Worm (Caenorhabditis elegans) whole organism, L2 larva: Measurements from ENCODE around the gene rga-1.

ENCODE experiments used
- ama-1 ChIP-seq: fragments of 150-350 bp; optimal IDR thresholded peaks from 2 replicates; lab custom pipeline; 2018; ENCODE audit warnings: inconsistent platforms
- blmp-1 ChIP-seq: sonication (generic microtip); optimal IDR thresholded peaks from 2 replicates; lab custom pipeline; 2017; ENCODE audit warnings: missing genetic modification characterization, mild to moderate bottlenecking, missing compliant biosample characterization, antibody characterized with exemption, moderate library complexity; ENCODE audit not compliant: insufficient read depth
- egl-27 ChIP-seq: sonication (generic microtip); optimal IDR thresholded peaks from 3 replicates; lab custom pipeline; 2017; ENCODE audit warnings: missing biosample characterization, missing genetic modification reagents, missing genetic modification characterization
- zag-1 ChIP-seq: fragments of 150-350 bp; optimal IDR thresholded peaks from 2 replicates; lab custom pipeline; 2014; ENCODE audit warnings: missing biosample characterization, missing genetic modification characterization

DNA sequence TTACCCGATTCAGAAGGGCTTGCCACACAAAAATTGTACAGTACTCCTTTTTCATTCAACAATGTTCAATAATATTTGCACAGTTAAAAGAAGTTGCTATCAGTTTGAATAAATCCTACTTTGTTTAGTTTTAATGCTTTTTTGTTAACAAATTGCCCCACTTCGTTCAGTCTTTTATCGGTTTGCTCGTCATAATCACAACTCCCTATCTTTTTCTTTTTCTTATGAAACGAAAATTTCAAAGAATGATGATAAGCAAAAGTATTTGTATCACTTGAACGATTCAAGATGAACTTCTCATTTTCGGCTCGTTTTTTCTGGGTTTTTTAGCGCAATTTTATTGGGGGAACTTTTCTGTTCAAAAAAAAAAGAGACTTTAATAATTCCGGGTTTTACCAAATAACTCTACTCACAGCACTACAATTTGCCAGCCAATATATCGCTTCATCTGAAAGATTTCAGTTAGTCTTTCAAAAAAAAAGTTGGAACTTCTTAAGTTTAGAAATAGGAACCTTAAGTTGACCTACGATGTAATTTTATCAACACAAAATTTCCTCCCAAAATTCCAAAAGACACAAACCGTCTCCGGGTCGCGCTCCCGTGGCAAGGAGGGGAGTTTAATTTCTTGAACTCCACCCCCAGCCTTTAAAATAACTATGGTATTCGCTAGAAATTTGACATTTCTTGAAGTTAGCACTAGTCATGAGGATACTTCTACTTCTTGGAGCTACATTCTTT, 39.9 kb upstream of the rga-1 start, which contains the start of gene C05D12.3:
- TF ChIP-seq blmp-1 (no peak), egl-27 (tag; lab: Kevin White, UChicago) (no peak), zag-1 (no peak), ama-1 (no peak)
